Worm (Caenorhabditis elegans) whole organism, L3 larva: ENCODE results near the gene lin-22.
A peak's percentile ranks its signal among the peaks of the same experiment; 100 is the strongest.

Experiments used
- R02D3.7 ChIP-seq: fragments of 150-350 bp; optimal IDR thresholded peaks from 2 replicates; lab custom pipeline; 2014; ENCODE audit warnings: missing biosample characterization, missing genetic modification characterization
- aly-2 ChIP-seq: fragments of 150-350 bp; optimal IDR thresholded peaks from 2 replicates; lab custom pipeline; 2014; ENCODE audit warnings: missing biosample characterization, missing genetic modification characterization
- ama-1 ChIP-seq: fragments of 150-350 bp; optimal IDR thresholded peaks from 2 replicates; lab custom pipeline; 2018
- ceh-16 ChIP-seq: sonication (generic microtip); optimal IDR thresholded peaks from 2 replicates; lab custom pipeline; 2017; ENCODE audit warnings: missing biosample characterization, missing genetic modification characterization
- ceh-82 ChIP-seq: fragments of 150-350 bp; optimal IDR thresholded peaks from 2 replicates; lab custom pipeline; 2014; ENCODE audit warnings: missing biosample characterization, missing genetic modification characterization
- ceh-9 ChIP-seq: sonication (generic microtip); optimal IDR thresholded peaks from 2 replicates; lab custom pipeline; 2018; ENCODE audit warnings: missing biosample characterization, missing genetic modification characterization
- daf-12 ChIP-seq: fragments of 150-350 bp; optimal IDR thresholded peaks from 2 replicates; lab custom pipeline; 2014; ENCODE audit warnings: missing biosample characterization, missing genetic modification reagents, missing genetic modification characterization
- egl-5 ChIP-seq: fragments of 150-350 bp; optimal IDR thresholded peaks from 2 replicates; lab custom pipeline; 2017; ENCODE audit warnings: missing biosample characterization, missing genetic modification reagents, missing genetic modification characterization, inconsistent platforms
- elt-1 ChIP-seq: fragments of 150-350 bp; optimal IDR thresholded peaks from 2 replicates; lab custom pipeline; 2014; ENCODE audit warnings: missing biosample characterization, missing genetic modification characterization
- elt-2 ChIP-seq: sonication (generic microtip); optimal IDR thresholded peaks from 2 replicates; lab custom pipeline; 2016; ENCODE audit warnings: missing genetic modification reagents, mild to moderate bottlenecking, missing genetic modification characterization, missing compliant biosample characterization
- elt-3 ChIP-seq, 3 experiments: fragments of 150-350 bp in 1 of 3; sonication (generic microtip) in 2 of 3; optimal IDR thresholded peaks; 2 replicates in 2 of 3; 4 replicates in 1 of 3; lab custom pipeline; 2014 to 2017; ENCODE audit warnings: missing biosample characterization in 3 of 3, missing genetic modification characterization in 3 of 3
- eor-1 ChIP-seq, 2 experiments: fragments of 150-350 bp; optimal IDR thresholded peaks; 2 replicates each; lab custom pipeline; 2014 to 2018; ENCODE audit warnings: missing biosample characterization in 2 of 2, missing genetic modification characterization in 2 of 2
- fkh-10 ChIP-seq: sonication (generic microtip); optimal IDR thresholded peaks from 2 replicates; lab custom pipeline; 2017; ENCODE audit warnings: missing biosample characterization, missing genetic modification reagents, missing genetic modification characterization
- jun-1 ChIP-seq: fragments of 150-350 bp; optimal IDR thresholded peaks from 2 replicates; lab custom pipeline; 2014; ENCODE audit warnings: missing biosample characterization, missing genetic modification reagents, missing genetic modification characterization
- lin-15B ChIP-seq: fragments of 150-350 bp; optimal IDR thresholded peaks from 2 replicates; lab custom pipeline; 2014; ENCODE audit warnings: missing biosample characterization, missing genetic modification characterization
- lin-39 ChIP-seq: fragments of 150-350 bp; optimal IDR thresholded peaks from 2 replicates; lab custom pipeline; 2018; ENCODE audit warnings: missing biosample characterization, missing genetic modification reagents, missing genetic modification characterization
- mdl-1 ChIP-seq: fragments of 150-350 bp; optimal IDR thresholded peaks from 2 replicates; lab custom pipeline; 2014; ENCODE audit warnings: missing biosample characterization, missing genetic modification characterization
- mml-1 ChIP-seq: fragments of 150-350 bp; sonication (generic microtip); optimal IDR thresholded peaks from 3 replicates; lab custom pipeline; 2014; ENCODE audit warnings: missing biosample characterization, missing genetic modification characterization
- nfya-1 ChIP-seq: sonication (generic microtip); optimal IDR thresholded peaks from 2 replicates; lab custom pipeline; 2017; ENCODE audit warnings: missing genetic modification characterization, mild to moderate bottlenecking, missing compliant biosample characterization, antibody characterized with exemption, moderate library complexity; ENCODE audit not compliant: insufficient read depth
- nhr-11 ChIP-seq: fragments of 150-350 bp; optimal IDR thresholded peaks from 2 replicates; lab custom pipeline; 2014; ENCODE audit warnings: missing biosample characterization, missing genetic modification characterization
- nhr-12 ChIP-seq: fragments of 150-350 bp; optimal IDR thresholded peaks from 2 replicates; lab custom pipeline; 2014; ENCODE audit warnings: missing biosample characterization, missing genetic modification characterization
- nhr-237 ChIP-seq: fragments of 150-350 bp; optimal IDR thresholded peaks from 2 replicates; lab custom pipeline; 2014; ENCODE audit warnings: missing biosample characterization, missing genetic modification characterization
- nhr-25 ChIP-seq: sonication (generic microtip); optimal IDR thresholded peaks from 2 replicates; lab custom pipeline; 2017; ENCODE audit warnings: missing biosample characterization, missing genetic modification characterization
- nhr-28 ChIP-seq: fragments of 150-350 bp; optimal IDR thresholded peaks from 2 replicates; lab custom pipeline; 2014; ENCODE audit warnings: missing biosample characterization, missing genetic modification characterization
- nhr-43 ChIP-seq: sonication (generic microtip); optimal IDR thresholded peaks from 2 replicates; lab custom pipeline; 2016; ENCODE audit warnings: mild to moderate bottlenecking, missing genetic modification characterization, missing compliant biosample characterization; ENCODE audit not compliant: poor library complexity, severe bottlenecking
- nhr-67 ChIP-seq: fragments of 150-350 bp; optimal IDR thresholded peaks from 2 replicates; lab custom pipeline; 2014; ENCODE audit warnings: missing biosample characterization, missing genetic modification characterization
- nhr-76 ChIP-seq: fragments of 150-350 bp; sonication (generic microtip); optimal IDR thresholded peaks from 5 replicates; lab custom pipeline; 2014; ENCODE audit warnings: missing biosample characterization, missing genetic modification characterization
- nhr-77 ChIP-seq: fragments of 150-350 bp; optimal IDR thresholded peaks from 2 replicates; lab custom pipeline; 2014; ENCODE audit warnings: missing biosample characterization, missing genetic modification characterization
- pha-4 ChIP-seq: fragments of 150-350 bp; optimal IDR thresholded peaks from 2 replicates; lab custom pipeline; 2014; ENCODE audit warnings: missing biosample characterization, missing genetic modification reagents, missing genetic modification characterization
- pqm-1 ChIP-seq: fragments of 150-350 bp; optimal IDR thresholded peaks from 2 replicates; lab custom pipeline; 2017; ENCODE audit warnings: missing biosample characterization, missing genetic modification characterization, inconsistent platforms
- sea-2 ChIP-seq: fragments of 150-350 bp; sonication (generic microtip); optimal IDR thresholded peaks from 4 replicates; lab custom pipeline; 2014; ENCODE audit warnings: missing biosample characterization, missing genetic modification reagents, missing genetic modification characterization
- skn-1 ChIP-seq: fragments of 150-350 bp; optimal IDR thresholded peaks from 2 replicates; lab custom pipeline; 2014; ENCODE audit warnings: missing biosample characterization, missing genetic modification characterization
- snpc-4 ChIP-seq: fragments of 150-350 bp; optimal IDR thresholded peaks from 2 replicates; lab custom pipeline; 2014; ENCODE audit warnings: missing biosample characterization, missing genetic modification characterization
- tbx-2 ChIP-seq: sonication (generic microtip); optimal IDR thresholded peaks from 2 replicates; lab custom pipeline; 2016; ENCODE audit warnings: mild to moderate bottlenecking, missing genetic modification characterization, missing compliant biosample characterization
- unc-39 ChIP-seq: sonication (generic microtip); optimal IDR thresholded peaks from 4 replicates; lab custom pipeline; 2017; ENCODE audit warnings: missing biosample characterization, missing genetic modification characterization
- zag-1 ChIP-seq: fragments of 150-350 bp; optimal IDR thresholded peaks from 2 replicates; lab custom pipeline; 2014; ENCODE audit warnings: missing biosample characterization, missing genetic modification characterization

Gene lin-22

ce11 chrIV:3028842-3029241, 9.3 kb downstream of the lin-22 start, which contains the start of gene ndnf-1:
Gene ndnf-1 (minus strand): TSS chrIV:3028942.
- no peak for TF ChIP-seq daf-12 (tag; lab: Kevin White, UChicago)
- TF ChIP-seq nhr-28 (tag; lab: Kevin White, UChicago), result no peak
- TF ChIP-seq unc-39 (tag; lab: Kevin White, UChicago), result no peak
- no peak for TF ChIP-seq ama-1 (lab: Kevin White, UChicago)
- TF ChIP-seq nhr-25 (tag; lab: Kevin White, UChicago), result no peak
- no peak for TF ChIP-seq pha-4 (tag; lab: Kevin White, UChicago)
- TF ChIP-seq egl-5 (tag; lab: Kevin White, UChicago), result no peak
- no peak for TF ChIP-seq elt-3 (tag; optimal IDR thresholded peaks at IDR 0.05; lab: Kevin White, UChicago)
- TF ChIP-seq ceh-82 (tag; lab: Kevin White, UChicago), result no peak
- no peak for TF ChIP-seq nhr-11 (tag; lab: Kevin White, UChicago)
- TF ChIP-seq nhr-77, result no peak
- no peak for TF ChIP-seq tbx-2 (tag; lab: Kevin White, UChicago)
- TF ChIP-seq nhr-67 (tag; lab: Kevin White, UChicago), result no peak
- TF ChIP-seq eor-1 (tag; optimal IDR thresholded peaks at IDR 0.05; lab: Kevin White, UChicago), result no peak
- TF ChIP-seq mdl-1 (tag; lab: Kevin White, UChicago), result no peak
- no peak for TF ChIP-seq snpc-4 (tag; lab: Kevin White, UChicago)
- no peak for TF ChIP-seq nhr-12 (tag; lab: Kevin White, UChicago)
- TF ChIP-seq lin-15B, result no peak
- TF ChIP-seq nhr-237 (tag; lab: Kevin White, UChicago), result no peak
- no peak for TF ChIP-seq skn-1 (tag; lab: Kevin White, UChicago)

ce11 chrIV:3029882-3030281, 10.3 kb downstream of the lin-22 start:
- TF ChIP-seq fkh-10 (GFP tag; lab: Kevin White, UChicago) (no peak), sea-2 (GFP tag; lab: Kevin White, UChicago) (no peak), aly-2 (no peak), lin-39 (tag; lab: Kevin White, UChicago) (peak; percentile 56), elt-2 (peak; percentile 69), nhr-43 (tag; lab: Kevin White, UChicago) (no peak), ceh-9 (no peak), tbx-2 (tag; lab: Kevin White, UChicago) (no peak), nfya-1 (tag; lab: Kevin White, UChicago) (peak; percentile 15), egl-5 (tag; lab: Kevin White, UChicago) (peak; percentile 54), mdl-1 (tag; lab: Kevin White, UChicago) (no peak), daf-12 (tag; lab: Kevin White, UChicago) (no peak), ceh-82 (tag; lab: Kevin White, UChicago) (no peak), snpc-4 (tag; lab: Kevin White, UChicago) (no peak), zag-1 (tag; lab: Kevin White, UChicago) (no peak), nhr-25 (tag; lab: Kevin White, UChicago) (no peak), ama-1 (lab: Kevin White, UChicago) (no peak), unc-39 (tag; lab: Kevin White, UChicago) (no peak), nhr-11 (tag; lab: Kevin White, UChicago) (no peak), pqm-1 (peak; percentile 67)

ce11 chrIV:3032020-3032419, 12.5 kb downstream of the lin-22 start:
- TF ChIP-seq jun-1 (tag; lab: Kevin White, UChicago) (no peak), mml-1 (no peak), elt-3 (tag; optimal IDR thresholded peaks at IDR 0.05; lab: Kevin White, UChicago) (no peak), nhr-28 (tag; lab: Kevin White, UChicago) (no peak), nhr-11 (tag; lab: Kevin White, UChicago) (no peak), elt-1 (tag; lab: Kevin White, UChicago) (no peak), lin-15B (no peak), nhr-43 (tag; lab: Kevin White, UChicago) (no peak), daf-12 (tag; lab: Kevin White, UChicago) (no peak)

ce11 chrIV:3035375-3035774, 15.8 kb downstream of the lin-22 start:
- TF ChIP-seq unc-39 (tag; lab: Kevin White, UChicago) (no peak), nhr-67 (tag; lab: Kevin White, UChicago) (no peak), nhr-11 (tag; lab: Kevin White, UChicago) (no peak), nhr-76 (tag; lab: Kevin White, UChicago) (no peak), mdl-1 (tag; lab: Kevin White, UChicago) (no peak), R02D3.7 (tag; lab: Kevin White, UChicago) (no peak), ceh-16 (tag; lab: Kevin White, UChicago) (no peak), elt-2 (no peak), tbx-2 (tag; lab: Kevin White, UChicago) (no peak), pqm-1 (no peak)
